Fruit fly (Drosophila melanogaster) whole organism, larva: Measurements from ENCODE around the gene CG14913.

Experiments
- noc ChIP-seq: fragments of 200-800 bp; sonication (Bioruptor generic); optimal IDR thresholded peaks from 3 replicates; lab custom pipeline; 2019; ENCODE audit warnings: missing biosample characterization, mild to moderate bottlenecking, missing genetic modification characterization, moderate library complexity

CG14913 gene

DNA sequence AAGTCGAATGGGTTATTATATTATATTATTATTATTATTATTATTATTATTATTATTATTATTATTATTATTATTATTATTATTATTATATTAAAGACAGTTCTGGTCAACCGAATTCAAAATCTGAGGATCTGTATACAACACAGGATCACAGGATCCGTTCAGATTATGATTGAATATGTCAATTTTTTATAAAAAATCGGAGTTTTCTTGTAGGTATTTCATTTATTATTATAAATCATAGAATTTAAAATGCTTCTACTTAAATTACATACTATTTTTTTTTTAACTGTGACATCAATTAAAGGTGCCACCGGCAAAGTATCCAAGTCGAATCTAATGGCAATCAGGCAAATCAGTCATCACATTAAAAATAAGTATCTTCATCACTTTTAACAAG lies at the start of gene CG14913:
Gene CG14913, plus strand, starts transcription at position 301 of the 400 bp plus-strand sequence.
- TF ChIP-seq noc (tag; lab: Kevin White, UChicago): no peak

DNA sequence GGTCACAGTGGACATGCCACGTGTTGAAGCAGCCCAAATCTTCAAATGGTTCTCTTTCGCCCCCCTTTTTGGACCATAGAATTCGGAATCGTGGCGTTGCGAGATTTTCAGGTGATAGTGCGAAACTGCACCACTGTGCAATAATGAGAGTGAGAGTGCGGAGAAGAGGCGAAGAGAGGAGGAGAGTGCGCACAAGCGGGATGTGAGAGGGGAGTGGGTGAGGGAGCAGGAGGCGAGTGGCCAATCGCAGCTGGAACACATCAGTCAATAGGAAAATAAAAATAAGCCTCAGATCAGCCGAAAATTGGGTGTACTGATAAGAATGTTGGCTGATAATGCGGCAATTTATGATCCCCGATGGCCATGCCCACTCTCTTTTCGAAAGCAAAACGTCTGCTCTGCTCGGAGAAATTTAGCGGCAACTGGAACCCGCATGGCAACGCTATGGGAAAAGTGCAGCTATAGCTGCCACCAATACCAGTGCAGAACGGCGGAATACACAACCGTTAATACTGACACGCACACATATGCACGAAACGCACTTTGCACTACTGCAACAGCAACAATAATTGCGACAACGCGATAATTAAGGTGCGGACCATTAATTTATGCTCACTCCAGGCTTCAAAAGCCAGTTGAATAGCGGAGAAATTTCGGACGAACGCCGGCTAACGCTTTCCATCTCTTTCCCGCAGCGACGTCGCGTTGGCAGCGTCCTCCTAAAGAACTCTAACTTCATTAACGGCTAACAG lies 49.4 kb upstream of the CG14913 start:
- peak; percentile 74 for TF ChIP-seq noc (tag; lab: Kevin White, UChicago)

DNA sequence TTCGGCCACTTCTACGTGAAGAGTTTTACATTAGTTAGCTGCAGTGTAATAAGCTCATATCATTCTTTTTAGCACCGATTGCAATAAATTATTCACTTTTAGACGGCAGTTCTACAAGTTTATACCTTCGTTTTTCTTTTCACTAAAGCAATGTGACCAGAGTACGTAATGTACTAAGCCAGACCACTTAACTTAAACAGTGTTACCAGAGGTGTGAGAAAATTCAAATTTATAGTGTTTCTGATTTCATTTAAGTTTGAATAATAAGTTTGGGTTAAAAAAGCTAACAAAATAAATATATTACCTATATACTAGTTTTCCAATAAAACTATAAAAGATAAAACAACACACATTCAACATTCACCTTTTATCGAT lies 48.8 kb upstream of the CG14913 start:
- TF ChIP-seq noc (tag; lab: Kevin White, UChicago): no peak

DNA sequence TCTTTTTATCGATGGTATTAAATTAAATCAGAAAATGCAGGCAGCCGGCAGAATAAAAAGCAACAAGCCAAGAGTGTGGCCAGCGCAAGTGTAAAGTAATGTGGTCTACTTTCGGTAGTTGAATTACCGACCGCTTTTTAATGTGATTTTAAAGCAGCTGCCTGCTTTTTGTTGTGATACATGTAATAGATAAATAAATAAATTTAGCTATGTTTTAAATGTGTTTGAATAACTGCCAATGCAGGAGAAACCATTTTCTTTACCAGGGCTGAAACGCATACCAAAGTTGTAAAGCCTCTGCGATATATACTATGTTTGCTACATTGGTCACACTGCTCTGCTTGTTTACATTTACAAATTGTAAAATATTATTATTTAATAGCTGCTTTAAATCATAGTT lies 46.7 kb upstream of the CG14913 start, which contains the start of the genes Tmem214 and YL-1:
Gene Tmem214, minus strand, starts transcription at position 142 of the 400 bp plus-strand sequence.
Gene YL-1, plus strand, starts transcription at position 310 of the 400 bp plus-strand sequence.
- TF ChIP-seq noc (tag; lab: Kevin White, UChicago): peak; percentile 72

DNA sequence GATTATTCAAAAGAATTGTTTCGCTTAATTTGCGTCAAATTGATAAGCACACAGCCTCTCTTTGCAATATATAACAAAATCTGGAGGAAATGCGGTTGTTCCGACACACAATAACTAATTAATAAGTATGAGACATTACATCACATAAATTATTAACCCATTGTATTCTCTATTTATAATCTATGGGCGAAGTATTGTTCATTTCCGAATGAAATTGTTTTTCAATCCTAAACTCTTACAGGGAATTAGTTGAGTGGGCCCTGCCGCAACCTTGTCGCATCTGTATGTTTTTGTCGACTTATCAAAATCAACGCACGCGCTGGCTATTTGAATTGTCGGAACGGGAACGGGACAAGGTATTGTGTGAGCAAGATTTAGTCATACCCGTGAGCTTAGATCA lies 44.6 kb upstream of the CG14913 start, which contains the start of gene CG16743:
Gene CG16743, plus strand, starts transcription at position 57 of the 400 bp plus-strand sequence.
- TF ChIP-seq noc (tag; lab: Kevin White, UChicago): peak; percentile 79

DNA sequence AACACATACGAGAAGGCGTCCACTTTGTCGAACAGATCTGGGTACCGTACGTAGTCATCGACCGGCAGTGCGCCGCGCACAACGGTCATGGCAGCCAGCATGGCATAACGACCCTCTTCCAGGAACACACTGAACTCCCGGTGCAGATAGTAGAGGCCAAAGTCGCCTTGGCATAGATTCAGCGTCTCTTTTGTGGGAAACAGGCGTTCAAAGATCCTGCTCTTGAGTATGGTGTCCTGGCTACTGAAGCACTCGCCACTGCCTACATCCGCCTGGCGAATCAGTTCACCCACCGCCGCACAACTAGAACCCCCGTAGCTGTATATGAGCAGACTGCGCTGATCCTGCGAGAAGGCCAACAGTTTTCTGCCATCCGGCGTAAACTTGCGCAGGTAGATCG lies 42.2 kb upstream of the CG14913 start:
- no peak for TF ChIP-seq noc (tag; lab: Kevin White, UChicago)

DNA sequence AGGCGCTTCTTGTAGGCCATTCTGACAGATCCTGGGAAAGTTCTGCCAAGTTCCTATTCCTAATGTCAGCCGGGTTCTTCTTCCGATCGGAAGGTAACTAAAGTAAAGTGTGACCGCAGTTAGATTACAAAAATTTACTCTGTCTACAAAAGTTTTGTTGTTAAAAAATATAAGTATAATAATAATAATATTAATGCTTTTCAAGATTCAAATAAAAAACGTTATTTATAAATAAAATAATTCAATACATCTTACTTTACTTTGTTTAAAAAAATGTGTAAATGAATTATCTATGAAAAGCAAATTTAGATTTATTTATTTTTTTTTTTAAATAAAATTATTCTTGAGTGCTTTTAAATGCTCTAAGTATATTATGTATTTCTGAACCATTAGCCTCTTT lies 41.6 kb upstream of the CG14913 start, which contains the start of gene abo:
Gene abo, minus strand, starts transcription at position 101 of the 400 bp plus-strand sequence.
- TF ChIP-seq noc (tag; lab: Kevin White, UChicago): no peak

DNA sequence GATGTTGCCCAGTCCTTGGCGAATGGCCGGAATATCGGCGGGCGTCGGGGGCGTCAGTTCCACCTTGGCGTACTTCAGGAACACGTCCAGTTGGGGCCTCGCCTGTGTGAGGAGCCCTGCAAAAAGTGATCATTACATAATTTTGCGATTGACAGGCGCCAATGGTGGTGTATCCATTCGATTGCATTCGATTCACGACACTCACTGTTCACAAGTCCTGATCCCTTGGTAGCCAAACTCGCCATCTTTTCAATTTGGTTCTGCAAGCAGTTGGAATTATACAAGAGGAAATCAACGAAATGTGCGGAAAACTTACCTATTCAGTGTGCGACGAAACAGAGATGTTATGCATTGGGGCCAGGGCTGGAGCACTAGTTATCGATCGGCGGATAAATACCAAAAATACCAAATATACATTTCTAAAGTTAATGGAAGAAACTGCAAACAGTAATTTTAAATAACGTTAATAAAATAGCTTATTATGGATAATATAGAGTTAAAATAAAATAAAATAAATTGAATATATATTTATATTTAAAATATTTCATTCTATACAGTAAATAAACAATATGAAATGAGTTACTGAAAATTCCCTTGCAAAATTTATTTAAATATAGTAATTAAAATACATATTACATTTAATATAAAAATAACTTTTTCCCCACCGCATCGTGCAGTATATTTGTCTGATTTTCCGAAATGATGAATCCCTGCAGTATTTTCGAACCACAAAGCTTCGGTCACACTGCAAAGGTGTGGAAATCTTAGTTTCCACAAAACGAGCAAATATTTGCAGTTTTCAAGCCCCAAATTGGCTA lies 40.5 kb upstream of the CG14913 start, which contains the start of the genes ATPsynG and SCAR:
Gene ATPsynG, minus strand, starts transcription at position 354 of the 818 bp plus-strand sequence.
Gene SCAR, plus strand, starts transcription at position 727 of the 818 bp plus-strand sequence.
- no peak for TF ChIP-seq noc (tag; lab: Kevin White, UChicago)

DNA sequence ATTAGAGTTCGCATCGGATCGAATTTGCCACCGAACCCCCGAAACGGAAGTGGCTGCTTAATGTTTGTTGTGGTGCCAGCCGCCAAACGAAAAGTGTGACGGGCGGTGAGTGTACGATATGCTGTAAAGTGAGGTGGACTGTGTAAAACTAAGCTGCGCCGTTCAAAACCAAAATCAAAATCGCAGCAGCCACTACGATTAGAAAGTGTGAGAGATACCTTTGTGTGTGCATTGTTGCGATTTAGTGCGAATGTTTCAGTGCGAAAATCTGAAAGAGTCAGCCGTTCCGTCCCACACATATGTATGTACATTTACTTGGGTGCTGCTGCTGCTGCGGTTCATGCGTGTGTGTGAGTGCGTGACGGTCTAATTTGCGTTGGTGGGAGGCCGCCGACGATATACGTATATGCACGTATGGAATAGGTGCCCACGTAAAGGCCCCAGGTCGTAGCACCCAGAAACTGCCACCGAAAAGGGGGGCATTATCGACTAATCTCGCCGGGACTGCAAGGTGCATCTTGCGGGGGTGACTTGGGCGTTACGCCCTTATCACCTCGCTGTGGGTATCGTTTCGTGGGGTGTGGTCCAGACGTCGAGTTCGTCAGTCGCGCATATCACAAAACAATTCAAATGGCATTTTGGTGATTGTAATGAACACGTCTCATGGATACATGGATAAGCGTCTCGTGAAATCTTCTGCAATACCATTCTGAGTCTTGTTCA lies 39.8 kb upstream of the CG14913 start:
- TF ChIP-seq noc (tag; lab: Kevin White, UChicago): no peak

DNA sequence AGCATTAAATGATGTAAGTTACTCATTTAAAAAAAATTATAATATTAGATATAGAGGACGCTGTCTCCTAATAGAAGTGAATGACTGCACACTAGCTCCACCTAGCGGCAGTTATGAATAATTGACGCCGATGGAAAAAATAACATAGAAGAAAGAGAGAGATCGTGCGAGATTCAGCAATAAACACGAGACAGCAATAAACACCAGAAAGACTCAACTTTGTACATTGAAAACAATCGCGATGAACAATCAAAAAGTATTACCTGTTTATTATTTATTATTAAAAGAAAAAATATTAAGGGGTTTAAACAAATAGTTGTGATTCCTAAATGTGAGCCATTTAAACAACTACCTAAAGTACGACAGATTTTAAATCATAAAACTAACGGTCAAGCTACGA lies 30.7 kb upstream of the CG14913 start:
- TF ChIP-seq noc (tag; lab: Kevin White, UChicago): no peak

DNA sequence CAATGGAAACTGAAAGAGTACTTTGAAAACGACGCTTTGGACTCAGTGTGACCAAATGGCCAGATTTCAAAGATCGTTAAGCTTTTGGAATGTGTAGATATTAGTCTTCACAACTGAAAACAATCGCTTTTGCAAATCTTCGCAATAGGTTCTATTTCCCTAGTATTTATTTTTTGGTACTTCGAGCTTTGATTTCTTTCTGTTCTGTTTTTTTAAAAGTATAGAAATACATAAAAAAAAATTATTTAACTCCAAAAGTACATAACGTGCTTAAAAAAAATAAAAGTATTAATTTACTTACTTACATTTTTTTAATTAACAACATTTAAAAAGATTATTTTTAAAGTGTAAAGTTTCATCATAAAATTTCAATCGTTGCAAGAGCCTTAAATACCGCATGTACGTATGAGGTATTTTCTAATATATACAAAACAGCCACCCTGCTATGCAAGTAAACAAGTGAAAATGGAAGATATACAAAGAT lies 29.4 kb upstream of the CG14913 start, which contains the start of the genes piwi and CG12253:
Gene piwi, minus strand, starts transcription at position 51 of the 484 bp plus-strand sequence.
Gene CG12253, plus strand, starts transcription at position 437 of the 484 bp plus-strand sequence.
- TF ChIP-seq noc (tag; lab: Kevin White, UChicago): no peak

DNA sequence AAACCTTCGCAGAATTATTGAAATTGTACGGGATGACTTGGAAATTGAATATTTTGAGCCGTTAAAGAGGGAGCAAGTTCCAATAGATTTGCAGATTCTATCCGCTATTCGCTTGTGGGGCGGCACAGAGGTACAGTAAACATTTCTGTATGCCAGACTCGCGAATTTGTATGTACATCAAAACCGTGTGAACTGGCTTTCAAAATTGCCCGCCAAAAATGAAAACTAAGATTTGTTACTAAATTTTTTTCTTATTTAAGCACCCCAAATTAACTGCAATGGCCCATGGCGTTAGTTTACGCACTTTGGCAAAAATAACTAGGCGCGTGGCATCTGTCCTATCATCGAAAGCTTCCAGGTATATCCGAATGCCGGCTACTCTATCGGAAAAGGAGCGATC lies 28.8 kb upstream of the CG14913 start:
- no peak for TF ChIP-seq noc (tag; lab: Kevin White, UChicago)

DNA sequence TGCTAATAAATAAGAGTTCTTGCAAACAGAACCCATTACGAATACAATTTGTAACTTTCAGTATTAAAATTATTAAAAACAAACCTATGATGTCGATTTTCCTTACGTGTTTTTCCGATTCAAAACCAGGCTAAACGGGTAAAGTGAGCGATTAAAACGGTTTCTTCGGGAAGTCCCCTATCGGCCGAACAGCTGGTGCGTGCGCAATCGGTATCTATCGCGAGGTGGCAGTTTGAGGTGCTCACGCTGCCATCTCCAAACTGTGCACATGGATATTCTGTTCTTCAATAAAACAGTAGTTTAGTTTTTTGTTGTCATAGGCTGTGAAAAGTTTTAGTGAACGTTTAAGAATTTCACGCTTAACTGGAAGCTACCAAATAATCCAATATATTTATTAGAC lies 27.6 kb upstream of the CG14913 start, which contains the start of gene TTLL4A:
Gene TTLL4A, plus strand, starts transcription at position 240 of the 400 bp plus-strand sequence.
- no peak for TF ChIP-seq noc (tag; lab: Kevin White, UChicago)

DNA sequence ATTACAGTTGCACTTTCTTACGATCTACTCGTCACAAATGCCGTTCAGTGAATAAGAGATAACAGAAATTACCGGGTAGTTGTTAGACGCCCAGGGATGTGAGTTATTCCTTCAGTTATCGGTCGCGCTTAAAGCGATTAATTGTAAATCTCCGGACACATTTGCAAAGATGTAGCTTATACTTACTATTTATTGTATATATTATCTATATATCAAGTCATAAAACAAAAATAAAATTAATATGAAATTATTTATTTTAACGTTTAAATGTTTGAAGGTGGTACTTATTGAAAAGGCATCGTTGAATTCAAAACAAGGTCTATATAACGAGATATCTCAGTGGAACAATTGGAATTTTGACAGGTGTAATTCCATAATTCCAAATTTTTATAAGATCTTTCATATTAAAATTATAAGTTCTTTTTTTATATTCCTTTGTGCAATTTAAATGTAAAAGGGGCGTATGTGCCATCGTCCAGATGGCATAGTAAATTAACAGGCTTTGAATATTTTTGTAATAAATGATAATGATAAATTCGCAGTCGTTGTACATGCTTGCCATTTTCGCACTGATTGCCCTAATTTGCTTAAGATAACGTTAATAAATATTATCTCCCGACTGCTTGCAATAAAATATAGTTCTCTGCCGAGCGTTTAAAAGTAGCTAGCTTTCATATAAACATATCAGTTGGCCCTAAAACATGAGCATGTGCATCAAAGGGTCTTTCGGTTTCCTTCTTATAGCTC lies 15.2 kb upstream of the CG14913 start, which contains the start of the genes aub and lectin-33A:
Gene aub, minus strand, starts transcription at position 101 of the 747 bp plus-strand sequence.
Gene lectin-33A, plus strand, starts transcription at position 697 of the 747 bp plus-strand sequence.
- no peak for TF ChIP-seq noc (tag; lab: Kevin White, UChicago)
